Fruit fly (Drosophila melanogaster) whole organism, pupa: ENCODE measurements around the gene CG46059.

Experiments
- CG9948 ChIP-seq: fragments of 200-800 bp; sonication (Bioruptor generic); optimal IDR thresholded peaks from 2 replicates; lab custom pipeline; 2018; ENCODE audit warnings: missing biosample characterization, mild to moderate bottlenecking, missing genetic modification characterization, moderate library complexity
- Ets98B ChIP-seq: fragments of 200-800 bp; sonication (Bioruptor generic); IDR thresholded peaks from 2 replicates; pipeline ENCODE4 v1.3.6; 2022; ENCODE audit warnings: missing biosample characterization, missing genetic modification characterization

DNA sequence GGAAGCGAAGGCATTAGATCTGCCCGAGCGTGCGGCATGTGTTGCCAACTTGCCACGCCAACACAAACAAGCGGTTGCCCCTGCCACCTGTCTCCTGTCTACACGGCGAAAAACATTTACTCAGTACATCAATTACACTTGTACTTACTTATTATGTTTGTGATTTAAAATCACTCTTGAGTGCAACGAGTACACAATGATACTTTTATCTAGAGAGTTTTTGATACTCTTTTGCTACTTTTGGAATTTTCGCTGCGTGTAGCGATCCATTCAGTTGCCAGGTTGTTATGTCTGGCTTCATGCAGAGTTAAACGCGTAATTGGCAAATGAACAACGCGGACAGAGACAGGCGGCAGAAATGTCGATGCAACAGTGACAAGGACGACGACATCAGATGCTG, 10.1 kb upstream of the CG46059 start:
- TF ChIP-seq Ets98B (peak; percentile 87), CG9948 (peak; percentile 49)
